Worm (Caenorhabditis elegans): Measurements from ENCODE around the gene aars-1.

aars-1 gene

ce11 chrII:11427322-11427721 is 37.0 kb downstream of the aars-1 start:
- no peak for TF ChIP-seq elt-2 (tag; optimal IDR thresholded peaks at IDR 0.05)

- TF ChIP-seq ahr-1 (tag; optimal IDR thresholded peaks at IDR 0.05) (no peak), pax-1 (tag; optimal IDR thresholded peaks at IDR 0.05) (no peak), ceh-19 (GFP tag; optimal IDR thresholded peaks at IDR 0.05) (no peak), ceh-18 (tag; optimal IDR thresholded peaks at IDR 0.05) (no peak), K02D7.2 (tag; optimal IDR thresholded peaks at IDR 0.05) (no peak)
These were observed 39.5 kb downstream of the aars-1 start, which contains the start of gene C05D12.3 for ce11 chrII:11424579-11425316. Gene C05D12.3, plus strand, starts transcription at chrII:11425266.

DNA sequence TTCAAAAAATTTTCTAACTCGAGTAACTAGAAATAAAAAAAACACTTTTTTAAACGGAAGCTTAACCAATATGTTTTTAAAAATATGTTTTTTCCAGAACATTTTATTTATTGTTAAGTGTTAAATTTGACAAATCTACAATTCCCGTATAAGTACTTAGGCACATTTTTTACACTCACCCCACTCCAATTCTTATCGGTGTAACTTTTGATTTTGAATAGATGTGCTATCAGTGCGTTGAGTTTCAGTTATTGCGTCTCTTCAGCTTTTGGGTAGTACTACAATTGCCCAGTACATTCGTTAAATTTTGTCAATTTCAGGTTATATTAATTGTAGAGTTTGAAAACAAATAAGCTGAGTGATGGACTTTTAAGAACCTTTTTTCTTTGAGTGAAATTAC is 40.3 kb downstream of the aars-1 start:
- no peak for TF ChIP-seq ceh-6 (GFP tag; optimal IDR thresholded peaks at IDR 0.05)
- TF ChIP-seq pha-4 (tag; optimal IDR thresholded peaks at IDR 0.05), result no peak
- TF ChIP-seq K02D7.2 (tag; optimal IDR thresholded peaks at IDR 0.05), result no peak
- no peak for TF ChIP-seq ceh-45 (GFP tag; IDR thresholded peaks at IDR 0.05)
- TF ChIP-seq unc-42 (tag; optimal IDR thresholded peaks at IDR 0.05), result no peak
- TF ChIP-seq zip-5 (tag; optimal IDR thresholded peaks at IDR 0.05), result no peak
- no peak for TF ChIP-seq hlh-15 (tag; optimal IDR thresholded peaks at IDR 0.05)
- no peak for TF ChIP-seq ceh-22 (tag; optimal IDR thresholded peaks at IDR 0.05)
- TF ChIP-seq unc-3 (GFP tag; conservative IDR thresholded peaks at IDR 0.05), result no peak
- no peak for TF ChIP-seq unc-3 (tag; optimal IDR thresholded peaks at IDR 0.05)
- no peak for TF ChIP-seq ceh-14 (tag; optimal IDR thresholded peaks at IDR 0.05)

ce11 chrII:11418476-11418875 is 45.8 kb downstream of the aars-1 start:
- no peak for TF ChIP-seq C38D4.7 (GFP tag; optimal IDR thresholded peaks at IDR 0.05)

- TF ChIP-seq K02D7.2 (tag; optimal IDR thresholded peaks at IDR 0.05), result no peak
These were observed 46.3 kb downstream of the aars-1 start, which contains the start of gene C05D12.2 for ce11 chrII:11417999-11418398. Gene C05D12.2, plus strand, starts transcription at chrII:11418299.

DNA sequence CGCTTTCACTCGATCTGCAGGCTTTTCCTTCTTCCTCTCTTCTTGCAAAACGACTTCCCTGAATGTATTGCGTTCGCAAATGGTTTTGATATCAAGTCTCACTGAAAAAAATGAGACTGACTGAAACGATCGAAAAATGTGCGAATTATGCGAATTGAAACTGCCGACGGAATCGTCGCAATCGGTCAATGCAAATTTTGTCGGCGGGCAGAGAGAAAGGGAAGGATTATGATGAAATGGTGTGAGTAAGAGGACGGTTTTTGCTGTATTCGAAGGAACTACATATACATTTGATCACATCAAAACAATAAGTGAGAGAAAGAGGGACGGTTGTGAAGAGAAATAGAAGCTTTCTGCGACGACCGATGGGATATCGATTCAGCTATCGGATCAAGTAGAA is 48.6 kb downstream of the aars-1 start, which contains the start of gene C05D12.1:
Gene C05D12.1, minus strand, starts transcription at position 101 of the 400 bp plus-strand sequence.
- TF ChIP-seq pha-2 (tag; optimal IDR thresholded peaks at IDR 0.05) (no peak), ahr-1 (tag; optimal IDR thresholded peaks at IDR 0.05) (no peak)
